Fruit fly (Drosophila melanogaster): ENCODE measurements around the gene CG5151.
A peak's percentile ranks its signal among the peaks of the same experiment; 100 is the strongest.

CG5151 gene

DNA sequence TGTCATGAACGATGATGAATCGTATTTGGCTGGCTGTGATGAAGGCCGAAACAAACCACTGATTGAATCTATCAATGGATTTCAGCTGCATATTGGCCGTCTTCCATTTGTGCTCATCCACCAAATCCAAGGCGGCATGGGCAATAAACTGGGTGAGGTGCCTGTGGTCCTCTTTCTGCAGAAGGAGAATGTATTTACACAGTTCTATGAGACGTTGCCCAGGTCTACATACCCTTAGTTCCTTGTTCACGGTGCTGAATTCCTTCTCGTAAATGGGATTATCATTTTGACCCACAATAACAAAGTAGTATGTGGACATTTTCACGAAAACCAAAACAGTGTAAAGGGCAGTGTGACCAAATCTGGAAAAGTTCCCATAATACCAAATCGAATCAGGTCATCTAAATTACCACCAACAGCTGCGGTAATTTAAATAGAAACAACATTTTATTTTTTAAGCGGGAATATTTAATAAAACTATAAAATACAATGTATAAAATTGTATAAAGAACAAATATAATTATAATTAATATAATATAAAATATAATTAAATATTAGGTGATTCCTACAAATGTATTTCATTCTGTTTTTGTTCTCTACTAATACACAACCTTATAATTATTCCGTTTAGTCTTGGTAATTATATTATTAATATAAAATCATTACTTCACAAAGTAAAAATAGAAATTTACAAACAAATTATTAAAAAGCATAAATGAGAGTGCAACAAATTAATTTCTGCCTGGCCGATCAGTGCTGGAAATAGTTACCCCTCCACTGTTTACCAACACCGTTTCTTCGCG lies 33.0 kb downstream of the CG5151 start, which contains the start of the genes Trs20 and elg1 (continued):
- TF ChIP-seq unpg (GFP tag; optimal IDR thresholded peaks at IDR 0.05) (peak; percentile 30), Bgb (GFP tag; IDR thresholded peaks at IDR 0.05; ENCODE audit: partially characterized antibody) (0 out of 2 replicates have a peak, but pooled peaks have one; percentile 7), Dad (GFP tag; optimal IDR thresholded peaks at IDR 0.05) (no peak), Side (GFP tag; optimal IDR thresholded peaks at IDR 0.05) (no peak), tna (GFP tag; IDR thresholded peaks at IDR 0.05; ENCODE audit: partially characterized antibody) (no peak), Stat92E (GFP tag; optimal IDR thresholded peaks at IDR 0.05) (no peak), inv (GFP tag; IDR thresholded peaks at IDR 0.05; ENCODE audit: partially characterized antibody) (no peak), CG31441 (GFP tag; IDR thresholded peaks at IDR 0.05) (peak; percentile 84), dm (GFP tag; optimal IDR thresholded peaks at IDR 0.05) (no peak), gem (tag; optimal IDR thresholded peaks at IDR 0.05) (peak; percentile 81), CG7963 (GFP tag; IDR thresholded peaks at IDR 0.05; ENCODE audit: partially characterized antibody) (no peak), Sin3A (optimal IDR thresholded peaks at IDR 0.05) (no peak), Sox100B (GFP tag; optimal IDR thresholded peaks at IDR 0.05) (peak; percentile 71), gsb (GFP tag; IDR thresholded peaks at IDR 0.05) (no peak), Eip74EF (GFP tag; optimal IDR thresholded peaks at IDR 0.05) (no peak), CG8359 (GFP tag; optimal IDR thresholded peaks at IDR 0.05; ENCODE audit: borderline replicate concordance) (no peak), BtbVII (GFP tag; optimal IDR thresholded peaks at IDR 0.05) (no peak), Gsc (GFP tag; IDR thresholded peaks at IDR 0.05) (no peak), Lpt (GFP tag; optimal IDR thresholded peaks at IDR 0.05) (no peak), CG6683 (GFP tag; optimal IDR thresholded peaks at IDR 0.05) (peak; percentile 10), luna (GFP tag; optimal IDR thresholded peaks at IDR 0.05) (no peak), CG14710 (tag; optimal IDR thresholded peaks at IDR 0.05) (peak; percentile 77), Med (GFP tag) (peak; percentile 87), CTCF (GFP tag; optimal IDR thresholded peaks at IDR 0.05) (no peak), sima (GFP tag; optimal IDR thresholded peaks at IDR 0.05) (no peak), tll (GFP tag; optimal IDR thresholded peaks at IDR 0.05) (no peak), Hmr (GFP tag; optimal IDR thresholded peaks at IDR 0.05) (peak; percentile 15), MBD-R2 (GFP tag; IDR thresholded peaks at IDR 0.05) (peak; percentile 66), esg (GFP tag; conservative IDR thresholded peaks at IDR 0.05) (no peak), zf30C (GFP tag; optimal IDR thresholded peaks at IDR 0.05) (no peak), Doc2 (GFP tag; IDR thresholded peaks at IDR 0.05) (no peak), cg (GFP tag; optimal IDR thresholded peaks at IDR 0.05) (no peak), danr (GFP tag; IDR thresholded peaks at IDR 0.05) (no peak), br (optimal IDR thresholded peaks at IDR 0.05) (no peak), ash1 (GFP tag; optimal IDR thresholded peaks at IDR 0.05) (no peak), CG6689 (GFP tag; IDR thresholded peaks at IDR 0.05) (peak; percentile 44; the same call in 1 of the 2 replicates), CG2202 (tag; optimal IDR thresholded peaks at IDR 0.05) (no peak), NK7.1 (GFP tag; optimal IDR thresholded peaks at IDR 0.05) (no peak), CG8290 (GFP tag; optimal IDR thresholded peaks at IDR 0.05) (peak; percentile 48), CG8290 (tag; optimal IDR thresholded peaks at IDR 0.05) (peak; percentile 44 to 69), Fer2 (tag; optimal IDR thresholded peaks at IDR 0.05) (peak; percentile 24), trh (GFP tag; optimal IDR thresholded peaks at IDR 0.05) (no peak), Oaz (GFP tag; IDR thresholded peaks at IDR 0.05) (no peak), ab (GFP tag; optimal IDR thresholded peaks at IDR 0.05) (no peak), BEAF-32 (GFP tag; optimal IDR thresholded peaks at IDR 0.05) (peak; percentile 9), knrl (GFP tag; IDR thresholded peaks at IDR 0.05; ENCODE audit: partially characterized antibody) (no peak), CG11560 (tag; IDR thresholded peaks at IDR 0.05) (no peak), bowl (GFP tag; IDR thresholded peaks at IDR 0.05) (no peak), CG18262 (tag; optimal IDR thresholded peaks at IDR 0.05) (peak; percentile 80), Optix (GFP tag; IDR thresholded peaks at IDR 0.05) (no peak)
